Worm (Caenorhabditis elegans) whole organism, young adult: Measurements from ENCODE around the gene F09B12.7.

Source experiments
- B0336.3 ChIP-seq: fragments of 200-800 bp; sonication (Bioruptor generic); IDR thresholded peaks from 2 replicates; pipeline ENCODE4 v1.3.6; 2022; ENCODE audit warnings: missing genetic modification characterization, missing compliant biosample characterization
- C06A6.2 ChIP-seq: fragments of 200-800 bp; sonication (Bioruptor generic); conservative IDR thresholded peaks from 2 replicates; pipeline ENCODE4 v1.3.6; 2022; ENCODE audit warnings: missing genetic modification characterization, missing compliant biosample characterization
- C17E4.6 ChIP-seq: fragments of 200-800 bp; sonication (Bioruptor generic); IDR thresholded peaks from 2 replicates; pipeline ENCODE4 v1.3.6; 2022; ENCODE audit warnings: missing genetic modification reagents, missing genetic modification characterization, missing compliant biosample characterization
- F33H1.4 ChIP-seq: fragments of 200-800 bp; sonication (Bioruptor generic); IDR thresholded peaks from 2 replicates; pipeline ENCODE4 v1.3.6; 2022; ENCODE audit warnings: missing genetic modification reagents, missing genetic modification characterization, missing compliant biosample characterization
- F37B4.10 ChIP-seq: fragments of 200-800 bp; sonication (Bioruptor generic); IDR thresholded peaks from 2 replicates; pipeline ENCODE4 v1.3.6; 2022; ENCODE audit warnings: missing genetic modification characterization, missing compliant biosample characterization
- F39B2.1 ChIP-seq: fragments of 200-800 bp; sonication (Bioruptor generic); IDR thresholded peaks from 2 replicates; pipeline ENCODE4 v1.3.6; 2022; ENCODE audit warnings: missing genetic modification reagents, missing genetic modification characterization, missing compliant biosample characterization
- K12H6.12 ChIP-seq: fragments of 200-800 bp; sonication (Bioruptor generic); optimal IDR thresholded peaks from 2 replicates; lab custom pipeline; 2018; ENCODE audit warnings: mild to moderate bottlenecking, missing genetic modification characterization, missing compliant biosample characterization
- Y56A3A.18 ChIP-seq: fragments of 200-800 bp; sonication (Bioruptor generic); IDR thresholded peaks from 2 replicates; pipeline ENCODE4 v1.3.6; 2022; ENCODE audit warnings: missing genetic modification reagents, missing genetic modification characterization, missing compliant biosample characterization
- ama-1 ChIP-seq, 3 experiments: fragments of 150-350 bp in 1 of 3; sonication (generic microtip) in 2 of 3; optimal IDR thresholded peaks; 2 replicates each; lab custom pipeline; 2014 to 2018; ENCODE audit warnings: missing biosample characterization in 2 of 3, missing genetic modification characterization in 2 of 3, missing genetic modification reagents in 2 of 3
- atf-7 ChIP-seq: sonication (generic microtip); optimal IDR thresholded peaks from 2 replicates; lab custom pipeline; 2017; ENCODE audit warnings: mild to moderate bottlenecking, missing genetic modification characterization, missing compliant biosample characterization
- bed-2 ChIP-seq: fragments of 200-800 bp; sonication (Bioruptor generic); IDR thresholded peaks from 2 replicates; pipeline ENCODE4 v1.3.6; 2022; ENCODE audit warnings: missing genetic modification reagents, missing genetic modification characterization, missing compliant biosample characterization
- ccch-3 ChIP-seq: fragments of 200-800 bp; sonication (Bioruptor generic); optimal IDR thresholded peaks from 2 replicates; lab custom pipeline; 2018; ENCODE audit warnings: mild to moderate bottlenecking, missing genetic modification characterization, missing compliant biosample characterization
- cebp-2 ChIP-seq: fragments of 200-800 bp; sonication (Bioruptor generic); IDR thresholded peaks from 2 replicates; pipeline ENCODE4 v1.3.6; 2022; ENCODE audit warnings: missing genetic modification characterization, missing compliant biosample characterization
- ceh-58 ChIP-seq: fragments of 200-800 bp; sonication (Bioruptor generic); IDR thresholded peaks from 2 replicates; pipeline ENCODE4 v1.3.6; 2022; ENCODE audit warnings: missing genetic modification characterization, missing compliant biosample characterization
- dox-1 ChIP-seq: fragments of 200-800 bp; sonication (Bioruptor generic); IDR thresholded peaks from 2 replicates; pipeline ENCODE4 v1.3.6; 2022; ENCODE audit warnings: missing genetic modification reagents, missing genetic modification characterization, missing compliant biosample characterization
- dpl-1 ChIP-seq: fragments of 150-350 bp; optimal IDR thresholded peaks from 2 replicates; lab custom pipeline; 2014; ENCODE audit warnings: missing biosample characterization, missing genetic modification reagents, missing genetic modification characterization
- ets-4 ChIP-seq: fragments of 200-800 bp; sonication (Bioruptor generic); optimal IDR thresholded peaks from 2 replicates; lab custom pipeline; 2018; ENCODE audit warnings: mild to moderate bottlenecking, missing genetic modification characterization, missing compliant biosample characterization
- gei-17 ChIP-seq: fragments of 200-800 bp; sonication (Bioruptor generic); optimal IDR thresholded peaks from 2 replicates; lab custom pipeline; 2018; ENCODE audit warnings: mild to moderate bottlenecking, missing genetic modification characterization, missing compliant biosample characterization
- hmg-20 ChIP-seq: fragments of 200-800 bp; sonication (Bioruptor generic); IDR thresholded peaks from 2 replicates; pipeline ENCODE4 v1.3.6; 2022; ENCODE audit warnings: missing genetic modification reagents, missing genetic modification characterization, missing compliant biosample characterization
- let-526 ChIP-seq: fragments of 200-800 bp; sonication (Bioruptor generic); IDR thresholded peaks from 2 replicates; pipeline ENCODE4 v1.3.6; 2022; ENCODE audit warnings: missing genetic modification reagents, missing genetic modification characterization, missing compliant biosample characterization
- lin-40 ChIP-seq: sonication (generic microtip); optimal IDR thresholded peaks from 2 replicates; lab custom pipeline; 2016; ENCODE audit warnings: missing genetic modification characterization, mild to moderate bottlenecking, missing compliant biosample characterization, missing genotype, missing genetic modification reagents
- lin-54 ChIP-seq: fragments of 200-800 bp; sonication (Bioruptor generic); optimal IDR thresholded peaks from 2 replicates; lab custom pipeline; 2018; ENCODE audit warnings: mild to moderate bottlenecking, missing genetic modification characterization, missing compliant biosample characterization
- lsl-1 ChIP-seq: fragments of 200-800 bp; sonication (Bioruptor generic); optimal IDR thresholded peaks from 2 replicates; lab custom pipeline; 2018; ENCODE audit warnings: mild to moderate bottlenecking, missing genetic modification characterization, moderate library complexity, missing compliant biosample characterization
- lsy-27 ChIP-seq: sonication (generic microtip); optimal IDR thresholded peaks from 2 replicates; lab custom pipeline; 2017; ENCODE audit warnings: missing genetic modification characterization, mild to moderate bottlenecking, missing compliant biosample characterization, antibody characterized with exemption, missing genotype, borderline replicate concordance; ENCODE audit not compliant: insufficient read depth
- madf-3 ChIP-seq: fragments of 200-800 bp; sonication (Bioruptor generic); IDR thresholded peaks from 2 replicates; pipeline ENCODE4 v1.3.6; 2022; ENCODE audit warnings: missing genetic modification reagents, missing genetic modification characterization, missing compliant biosample characterization
- madf-6 ChIP-seq: fragments of 200-800 bp; sonication (Bioruptor generic); IDR thresholded peaks from 2 replicates; pipeline ENCODE4 v1.3.6; 2022; ENCODE audit warnings: missing genetic modification reagents, missing genetic modification characterization, missing compliant biosample characterization
- mel-28 ChIP-seq: sonication (generic microtip); optimal IDR thresholded peaks from 2 replicates; lab custom pipeline; 2016; ENCODE audit warnings: borderline replicate concordance, mild to moderate bottlenecking, missing genetic modification characterization, missing compliant biosample characterization
- nfya-1 ChIP-seq: sonication (generic microtip); optimal IDR thresholded peaks from 2 replicates; lab custom pipeline; 2017; ENCODE audit warnings: antibody characterized with exemption, missing compliant biosample characterization, missing genetic modification characterization, borderline replicate concordance; ENCODE audit not compliant: insufficient read depth
- nfya-2 ChIP-seq: fragments of 200-800 bp; sonication (Bioruptor generic); IDR thresholded peaks from 2 replicates; pipeline ENCODE4 v1.3.6; 2022; ENCODE audit warnings: missing genetic modification reagents, missing genetic modification characterization, missing compliant biosample characterization
- nfyb-1 ChIP-seq: fragments of 200-800 bp; sonication (Bioruptor generic); IDR thresholded peaks from 2 replicates; pipeline ENCODE4 v1.3.6; 2022; ENCODE audit warnings: missing genetic modification reagents, missing genetic modification characterization, missing compliant biosample characterization
- nhr-80 ChIP-seq: sonication (generic microtip); optimal IDR thresholded peaks from 2 replicates; lab custom pipeline; 2016; ENCODE audit warnings: missing genetic modification characterization, missing compliant biosample characterization
- repo-1 ChIP-seq: sonication (generic microtip); optimal IDR thresholded peaks from 2 replicates; lab custom pipeline; 2017; ENCODE audit warnings: mild to moderate bottlenecking, missing genetic modification characterization, missing compliant biosample characterization
- zfh-2 ChIP-seq: fragments of 200-800 bp; sonication (Bioruptor generic); conservative IDR thresholded peaks from 2 replicates; pipeline ENCODE4 v1.3.6; 2022; ENCODE audit warnings: missing genetic modification reagents, missing genetic modification characterization, missing compliant biosample characterization
- zim-3 ChIP-seq: sonication (generic microtip); optimal IDR thresholded peaks from 2 replicates; lab custom pipeline; 2017; ENCODE audit warnings: mild to moderate bottlenecking, missing genetic modification characterization, moderate library complexity, missing compliant biosample characterization
- ztf-22 ChIP-seq: fragments of 200-800 bp; sonication (Bioruptor generic); optimal IDR thresholded peaks from 2 replicates; lab custom pipeline; 2018; ENCODE audit warnings: mild to moderate bottlenecking, missing genetic modification characterization, moderate library complexity, missing compliant biosample characterization
- ztf-25 ChIP-seq: fragments of 200-800 bp; sonication (Bioruptor generic); IDR thresholded peaks from 2 replicates; pipeline ENCODE4 v1.3.6; 2022; ENCODE audit warnings: missing genetic modification reagents, missing genetic modification characterization, missing compliant biosample characterization
- ztf-26 ChIP-seq: sonication (generic microtip); optimal IDR thresholded peaks from 2 replicates; lab custom pipeline; 2017; ENCODE audit warnings: missing genetic modification characterization, missing compliant biosample characterization
- ztf-28 ChIP-seq: fragments of 200-800 bp; sonication (Bioruptor generic); IDR thresholded peaks from 2 replicates; pipeline ENCODE4 v1.3.6; 2022; ENCODE audit warnings: missing genetic modification reagents, missing genetic modification characterization, missing compliant biosample characterization

The F09B12.7 gene

ce11 chrX:15077597-15078261 is 17.1 kb downstream of the F09B12.7 start, which contains the start of the genes H40L08.8, H40L08.2 and H40L08.7:
TSS of gene H40L08.8 (minus strand) at chrX:15077633.
TSS of gene H40L08.2 (minus strand) at chrX:15077744.
TSS of gene H40L08.7 (minus strand) at chrX:15077744.
- TF ChIP-seq cebp-2 (GFP tag; lab: Robert Waterston, UW) (no peak), ztf-25 (no peak), nfya-1 (tag; lab: Kevin White, UChicago) (no peak), ztf-28 (GFP tag; lab: Robert Waterston, UW) (no peak), lin-54 (GFP tag; lab: Kevin White, UChicago) (no peak), F33H1.4 (GFP tag; lab: Robert Waterston, UW) (no peak), F37B4.10 (GFP tag; lab: Robert Waterston, UW) (no peak), repo-1 (tag; lab: Kevin White, UChicago) (no peak), lsl-1 (GFP tag; lab: Kevin White, UChicago) (no peak), hmg-20 (GFP tag; lab: Robert Waterston, UW) (no peak), zfh-2 (GFP tag; lab: Robert Waterston, UW) (no peak), Y56A3A.18 (GFP tag; lab: Robert Waterston, UW) (no peak), bed-2 (no peak)

ce11 chrX:15076909-15077308 is 18.0 kb downstream of the F09B12.7 start:
- no peak for TF ChIP-seq F39B2.1 (GFP tag; lab: Robert Waterston, UW)
- TF ChIP-seq ceh-58 (GFP tag; lab: Robert Waterston, UW) = no peak
- TF ChIP-seq ztf-26 (tag; lab: Kevin White, UChicago) = no peak
- 0 out of 2 replicates have a peak, but pooled peaks have one; percentile 28 for TF ChIP-seq Y56A3A.18 (GFP tag; lab: Robert Waterston, UW)
- TF ChIP-seq madf-6 (GFP tag; lab: Robert Waterston, UW) = 0 out of 2 replicates have a peak, but pooled peaks have one; percentile 6
- TF ChIP-seq ccch-3 (GFP tag; lab: Kevin White, UChicago) = no peak
- TF ChIP-seq ama-1 (optimal IDR thresholded peaks at IDR 0.05; lab: Kevin White, UChicago) = peak; percentile 13
- no peak for TF ChIP-seq ama-1 (GFP tag; optimal IDR thresholded peaks at IDR 0.05; lab: Kevin White, UChicago)

ce11 chrX:15076042-15076565 is 18.8 kb downstream of the F09B12.7 start, which contains the start of the genes H40L08.3 and H40L08.9:
TSS of gene H40L08.3 (minus strand) at chrX:15076092.
TSS of gene H40L08.9 (minus strand) at chrX:15076480.
- TF ChIP-seq K12H6.12 (tag; lab: Kevin White, UChicago) = no peak
- 0 out of 2 replicates have a peak, but pooled peaks have one; percentile 3 for TF ChIP-seq C17E4.6 (GFP tag; lab: Robert Waterston, UW)
- peak; percentile 42 for TF ChIP-seq dox-1 (GFP tag; lab: Robert Waterston, UW)
- TF ChIP-seq ama-1 (optimal IDR thresholded peaks at IDR 0.05; lab: Kevin White, UChicago) = peak; percentile 92
- no peak for TF ChIP-seq ama-1 (GFP tag; optimal IDR thresholded peaks at IDR 0.05; lab: Kevin White, UChicago)
- no peak for TF ChIP-seq ets-4 (GFP tag; lab: Kevin White, UChicago)
- TF ChIP-seq ztf-22 (GFP tag; lab: Kevin White, UChicago) = peak; percentile 22
- TF ChIP-seq C06A6.2 (GFP tag; lab: Robert Waterston, UW) = no peak
- peak; percentile 52 for TF ChIP-seq nfyb-1
- 0 out of 2 replicates have a peak, but pooled peaks have one; percentile 51 for TF ChIP-seq nfya-2 (GFP tag; lab: Robert Waterston, UW)
- no peak for TF ChIP-seq nhr-80 (tag; lab: Kevin White, UChicago)
- TF ChIP-seq lsy-27 = no peak
- TF ChIP-seq mel-28 (tag; lab: Kevin White, UChicago) = peak; percentile 6
- peak; percentile 77 for TF ChIP-seq ztf-26 (tag; lab: Kevin White, UChicago)
- TF ChIP-seq zim-3 (tag; lab: Kevin White, UChicago) = peak; percentile 42
- no peak for TF ChIP-seq dpl-1
- TF ChIP-seq let-526 (GFP tag; lab: Robert Waterston, UW) = no peak
- TF ChIP-seq gei-17 (GFP tag; lab: Kevin White, UChicago) = peak; percentile 22
- TF ChIP-seq madf-3 (GFP tag; lab: Robert Waterston, UW) = no peak
- TF ChIP-seq lin-40 (tag; lab: Kevin White, UChicago) = no peak
- peak; percentile 6 for TF ChIP-seq atf-7
- no peak for TF ChIP-seq B0336.3 (GFP tag; lab: Robert Waterston, UW)
